Fruit fly (Drosophila melanogaster) whole organism, embryonic: ENCODE results near the gene mRpL28.

ENCODE experiments used
- Awh ChIP-seq: fragments of 200-800 bp; sonication (Bioruptor generic); IDR thresholded peaks from 2 replicates; pipeline ENCODE4, ENCODE4 v1.3.6; 2022; ENCODE audit warnings: missing biosample characterization, missing genetic modification characterization
- B-H2 ChIP-seq: fragments of 200-800 bp; sonication (Bioruptor generic); optimal IDR thresholded peaks from 2 replicates; lab custom pipeline; 2018; ENCODE audit warnings: missing biosample characterization, mild to moderate bottlenecking, missing genetic modification characterization
- CG10209 ChIP-seq: fragments of 200-800 bp; sonication (Bioruptor generic); optimal IDR thresholded peaks from 3 replicates; lab custom pipeline; 2017; ENCODE audit warnings: missing biosample characterization, mild to moderate bottlenecking, missing genetic modification characterization, missing genetic modification reagents
- CG10274 ChIP-seq: fragments of 200-800 bp; sonication (Bioruptor generic); optimal IDR thresholded peaks from 3 replicates; lab custom pipeline; 2017; ENCODE audit warnings: missing biosample characterization, mild to moderate bottlenecking, missing genetic modification characterization
- CG10543 ChIP-seq: fragments of 200-800 bp; sonication (Bioruptor generic); optimal IDR thresholded peaks from 3 replicates; lab custom pipeline; 2017; ENCODE audit warnings: missing biosample characterization, mild to moderate bottlenecking, missing genetic modification characterization, moderate library complexity
- CG11398 ChIP-seq: fragments of 200-800 bp; sonication (Bioruptor generic); optimal IDR thresholded peaks from 2 replicates; lab custom pipeline; 2016; ENCODE audit warnings: missing biosample characterization, missing genetic modification characterization
- CG12744 ChIP-seq: fragments of 200-800 bp; sonication (Bioruptor generic); optimal IDR thresholded peaks from 2 replicates; lab custom pipeline; 2016; ENCODE audit warnings: missing biosample characterization, missing genetic modification characterization
- CG1529 ChIP-seq: fragments of 200-800 bp; sonication (Bioruptor generic); optimal IDR thresholded peaks from 3 replicates; lab custom pipeline; 2018; ENCODE audit warnings: missing biosample characterization, missing genetic modification characterization
- CG15514 ChIP-seq: fragments of 200-800 bp; sonication (Bioruptor generic); optimal IDR thresholded peaks from 3 replicates; lab custom pipeline; 2017; ENCODE audit warnings: missing biosample characterization, missing genetic modification characterization, mild to moderate bottlenecking, moderate library complexity, missing genetic modification reagents
- CG1602 ChIP-seq: fragments of 200-800 bp; sonication (Bioruptor generic); optimal IDR thresholded peaks from 3 replicates; lab custom pipeline; 2016; ENCODE audit warnings: missing biosample characterization, missing genetic modification characterization
- CG17802 ChIP-seq: fragments of 200-800 bp; sonication (Bioruptor generic); optimal IDR thresholded peaks from 2 replicates; lab custom pipeline; 2018; ENCODE audit warnings: missing biosample characterization, mild to moderate bottlenecking, missing genetic modification characterization, moderate library complexity
- CG2678 ChIP-seq: fragments of 200-800 bp; sonication (Bioruptor generic); optimal IDR thresholded peaks from 3 replicates; lab custom pipeline; 2019; ENCODE audit warnings: missing biosample characterization, mild to moderate bottlenecking, missing genetic modification characterization, moderate library complexity
- CG31441 ChIP-seq: fragments of 200-800 bp; sonication (Bioruptor generic); IDR thresholded peaks from 2 replicates; pipeline ENCODE4 v1.3.6; 2022; ENCODE audit warnings: missing biosample characterization, missing genetic modification characterization
- CG3407 ChIP-seq: fragments of 200-800 bp; sonication (Bioruptor generic); optimal IDR thresholded peaks from 2 replicates; lab custom pipeline; 2018; ENCODE audit warnings: missing biosample characterization, mild to moderate bottlenecking, missing genetic modification characterization
- CG4404 ChIP-seq: fragments of 200-800 bp; sonication (Bioruptor generic); IDR thresholded peaks from 2 replicates; pipeline ENCODE4 v1.3.6; 2022; ENCODE audit warnings: missing biosample characterization, missing genetic modification characterization
- CG6175 ChIP-seq: fragments of 200-800 bp; sonication (Bioruptor generic); IDR thresholded peaks from 3 replicates; pipeline ENCODE4 v1.3.6; 2022; ENCODE audit warnings: missing biosample characterization, missing genetic modification characterization
- CG6683 ChIP-seq: fragments of 200-800 bp; sonication (Bioruptor generic); optimal IDR thresholded peaks from 2 replicates; lab custom pipeline; 2017; ENCODE audit warnings: missing biosample characterization, mild to moderate bottlenecking, missing genetic modification characterization, missing genetic modification reagents
- CG7372 ChIP-seq: fragments of 200-800 bp; sonication (Bioruptor generic); IDR thresholded peaks from 2 replicates; pipeline ENCODE4 v1.3.6; 2022; ENCODE audit warnings: missing biosample characterization, missing genetic modification characterization
- CG7839 ChIP-seq: fragments of 200-800 bp; sonication (Bioruptor generic); optimal IDR thresholded peaks from 3 replicates; lab custom pipeline; 2018; ENCODE audit warnings: missing biosample characterization, mild to moderate bottlenecking, missing genetic modification characterization, moderate library complexity
- CG9727 ChIP-seq: fragments of 200-800 bp; sonication (Bioruptor generic); optimal IDR thresholded peaks from 3 replicates; lab custom pipeline; 2017; ENCODE audit warnings: missing biosample characterization, mild to moderate bottlenecking, missing genetic modification characterization
- D19B ChIP-seq: fragments of 200-800 bp; sonication (Bioruptor generic); optimal IDR thresholded peaks from 2 replicates; lab custom pipeline; 2017; ENCODE audit warnings: missing biosample characterization, mild to moderate bottlenecking, missing genetic modification characterization
- Drgx ChIP-seq: fragments of 200-800 bp; sonication (Bioruptor generic); IDR thresholded peaks from 2 replicates; pipeline ENCODE4 v1.3.6; 2022; ENCODE audit warnings: missing biosample characterization, missing genetic modification characterization
- Gsc ChIP-seq: fragments of 200-800 bp; sonication (Bioruptor generic); IDR thresholded peaks from 2 replicates; pipeline ENCODE4 v1.3.6; 2022; ENCODE audit warnings: missing biosample characterization, missing genetic modification characterization
- H15 ChIP-seq: fragments of 200-800 bp; sonication (Bioruptor generic); IDR thresholded peaks from 3 replicates; pipeline ENCODE4 v1.3.6; 2022; ENCODE audit warnings: missing biosample characterization, missing genetic modification characterization
- HLH54F ChIP-seq: fragments of 200-800 bp; sonication (Bioruptor generic); optimal IDR thresholded peaks from 3 replicates; lab custom pipeline; 2016; ENCODE audit warnings: missing biosample characterization, missing genetic modification characterization
- Hmr ChIP-seq: fragments of 200-800 bp; sonication (Bioruptor generic); optimal IDR thresholded peaks from 3 replicates; lab custom pipeline; 2017; ENCODE audit warnings: mild to moderate bottlenecking, missing biosample characterization, missing genetic modification reagents, missing genetic modification characterization
- Hr39 ChIP-seq: fragments of >200 bp; optimal IDR thresholded peaks from 2 replicates; lab custom pipeline; 2017
- Lpt ChIP-seq: fragments of >200 bp; optimal IDR thresholded peaks from 2 replicates; lab custom pipeline; 2018; ENCODE audit warnings: missing biosample characterization, missing genetic modification characterization
- MESR4 ChIP-seq: fragments of 200-800 bp; sonication (Bioruptor generic); optimal IDR thresholded peaks from 2 replicates; lab custom pipeline; 2018; ENCODE audit warnings: missing biosample characterization, mild to moderate bottlenecking, missing genetic modification characterization, moderate library complexity
- Max ChIP-seq: fragments of 200-800 bp; sonication (Bioruptor generic); optimal IDR thresholded peaks from 2 replicates; lab custom pipeline; 2016; ENCODE audit warnings: missing biosample characterization, mild to moderate bottlenecking, missing genetic modification characterization
- Myb ChIP-seq: fragments of 200-800 bp; sonication (Bioruptor generic); optimal IDR thresholded peaks from 2 replicates; lab custom pipeline; 2016; ENCODE audit warnings: missing biosample characterization, missing genetic modification characterization
- Opbp ChIP-seq: fragments of 200-800 bp; sonication (Bioruptor generic); IDR thresholded peaks from 3 replicates; pipeline ENCODE4 v1.3.6; 2022; ENCODE audit warnings: missing biosample characterization, missing genetic modification characterization; ENCODE audit not compliant: partially characterized antibody
- Ravus ChIP-seq: fragments of 200-800 bp; sonication (Bioruptor generic); IDR thresholded peaks from 2 replicates; pipeline ENCODE4 v1.3.6; 2022; ENCODE audit warnings: missing biosample characterization, missing genetic modification characterization
- Side ChIP-seq: fragments of 200-800 bp; sonication (Bioruptor generic); optimal IDR thresholded peaks from 2 replicates; lab custom pipeline; 2016; ENCODE audit warnings: missing biosample characterization, missing genetic modification characterization
- ac ChIP-seq: fragments of 200-800 bp; sonication (Bioruptor generic); optimal IDR thresholded peaks from 3 replicates; lab custom pipeline; 2017; ENCODE audit warnings: missing biosample characterization, mild to moderate bottlenecking, missing genetic modification characterization
- bbx ChIP-seq: fragments of 200-800 bp; sonication (Bioruptor generic); IDR thresholded peaks from 2 replicates; pipeline ENCODE4 v1.3.6; 2022; ENCODE audit warnings: missing biosample characterization, missing genetic modification characterization; ENCODE audit not compliant: partially characterized antibody
- bowl ChIP-seq: fragments of 200-800 bp; sonication (Bioruptor generic); IDR thresholded peaks from 2 replicates; pipeline ENCODE4 v1.3.6; 2022; ENCODE audit warnings: missing biosample characterization, missing genetic modification characterization
- bsh ChIP-seq, 2 experiments: fragments of 200-800 bp; sonication (Bioruptor generic); optimal IDR thresholded peaks; 2 replicates each; lab custom pipeline; 2017 to 2018; ENCODE audit warnings: mild to moderate bottlenecking in 2 of 2, missing biosample characterization in 2 of 2, missing genetic modification characterization in 2 of 2, moderate library complexity in 1 of 2
- cad ChIP-seq: fragments of >200 bp; optimal IDR thresholded peaks from 2 replicates; lab custom pipeline; 2017; ENCODE audit warnings: missing biosample characterization, missing genetic modification characterization
- chn ChIP-seq: fragments of 200-800 bp; sonication (Bioruptor generic); optimal IDR thresholded peaks from 2 replicates; lab custom pipeline; 2016; ENCODE audit warnings: missing biosample characterization, missing genetic modification characterization
- dimm ChIP-seq: fragments of 200-800 bp; sonication (Bioruptor generic); IDR thresholded peaks from 2 replicates; pipeline ENCODE4 v1.3.6; 2022; ENCODE audit warnings: missing biosample characterization, missing genetic modification characterization
- esg ChIP-seq: fragments of 200-800 bp; sonication (Bioruptor generic); conservative IDR thresholded peaks from 2 replicates; pipeline ENCODE4 v1.3.6; 2022; ENCODE audit warnings: missing biosample characterization, missing genetic modification characterization
- fd64A ChIP-seq: fragments of 200-800 bp; sonication (Bioruptor generic); optimal IDR thresholded peaks from 3 replicates; lab custom pipeline; 2018; ENCODE audit warnings: missing biosample characterization, mild to moderate bottlenecking, missing genetic modification characterization
- lov ChIP-seq, 2 experiments: fragments of 200-800 bp in 1 of 2; fragments of >200 bp in 1 of 2; sonication (Bioruptor generic) in 1 of 2; IDR thresholded peaks in 1 of 2; optimal IDR thresholded peaks in 1 of 2; 2 replicates in 1 of 2; 3 replicates in 1 of 2; pipeline versions ENCODE4 v1.3.6 to Lab custom; 2017 to 2022; ENCODE audit warnings: missing biosample characterization in 1 of 2, missing genetic modification characterization in 1 of 2
- p53 ChIP-seq: fragments of 200-800 bp; sonication (Bioruptor generic); optimal IDR thresholded peaks from 2 replicates; lab custom pipeline; 2016; ENCODE audit warnings: missing biosample characterization, missing genetic modification characterization
- psq ChIP-seq: fragments of 200-800 bp; sonication (Bioruptor generic); optimal IDR thresholded peaks from 2 replicates; lab custom pipeline; 2017; ENCODE audit warnings: missing biosample characterization, missing genetic modification characterization
- repo ChIP-seq: fragments of 200-800 bp; sonication (Bioruptor generic); optimal IDR thresholded peaks from 2 replicates; lab custom pipeline; 2016; ENCODE audit warnings: missing biosample characterization, missing genetic modification characterization
- slou ChIP-seq: fragments of 200-800 bp; sonication (Bioruptor generic); optimal IDR thresholded peaks from 3 replicates; lab custom pipeline; 2016; ENCODE audit warnings: missing biosample characterization, missing genetic modification characterization
- stwl ChIP-seq: fragments of 200-800 bp; sonication (Bioruptor generic); optimal IDR thresholded peaks from 3 replicates; lab custom pipeline; 2018; ENCODE audit warnings: missing biosample characterization, mild to moderate bottlenecking, missing genetic modification characterization, moderate library complexity
- yki ChIP-seq: fragments of >200 bp; optimal IDR thresholded peaks from 3 replicates; lab custom pipeline; 2018

mRpL28 gene

dm6 chr2L:4976988-4977551 lies 3.3 kb downstream of the mRpL28 start, which contains the start of the genes Gmd and CG3792 (continued):
- TF ChIP-seq MESR4 (GFP tag; lab: Kevin White, UChicago) (peak; percentile 12), Drgx (peak; percentile 95), Opbp (peak; percentile 53; the same call in 2 of the 3 replicates), CG31441 (GFP tag; lab: Robert Waterston, UW) (peak; percentile 97), dimm (peak; percentile 84), CG10543 (peak; percentile 94), CG10274 (peak; percentile 77), CG9727 (peak; percentile 96), cad (no peak), CG7839 (tag; lab: Kevin White, UChicago) (peak; percentile 96), lov (optimal IDR thresholded peaks at IDR 0.05; lab: Kevin White, UChicago) (no peak), lov (GFP tag; IDR thresholded peaks at IDR 0.05; lab: Robert Waterston, UW) (peak; percentile 76; the same call in 2 of the 3 replicates), bbx (peak; percentile 81), yki (no peak), stwl (tag; lab: Kevin White, UChicago) (peak; percentile 96), D19B (GFP tag; lab: Kevin White, UChicago) (peak; percentile 85), Hr39 (no peak), CG2678 (tag; lab: Kevin White, UChicago) (peak; percentile 97), chn (GFP tag; lab: Kevin White, UChicago) (peak; percentile 96), psq (GFP tag; lab: Kevin White, UChicago) (peak; percentile 69), esg (peak; percentile 95), bowl (GFP tag; lab: Robert Waterston, UW) (peak; percentile 89), CG15514 (GFP tag; lab: Kevin White, UChicago) (peak; percentile 88), ac (GFP tag; lab: Kevin White, UChicago) (peak; percentile 73), CG1602 (GFP tag; lab: Kevin White, UChicago) (peak; percentile 95), CG12744 (GFP tag; lab: Kevin White, UChicago) (peak; percentile 96), slou (GFP tag; lab: Kevin White, UChicago) (peak; percentile 92), bsh (GFP tag; optimal IDR thresholded peaks at IDR 0.05; lab: Kevin White, UChicago) (peak; percentile 63 to 95), fd64A (peak; percentile 54), CG7372 (GFP tag; lab: Robert Waterston, UW) (peak; percentile 96), Awh (GFP tag; lab: Robert Waterston, UW) (peak; percentile 96), HLH54F (GFP tag; lab: Kevin White, UChicago) (peak; percentile 95), CG4404 (peak; percentile 96), CG6683 (GFP tag; lab: Kevin White, UChicago) (peak; percentile 90), Lpt (GFP tag; lab: Kevin White, UChicago) (no peak), Side (GFP tag; lab: Kevin White, UChicago) (peak; percentile 92), CG10209 (GFP tag; lab: Kevin White, UChicago) (peak; percentile 94), H15 (GFP tag; lab: Robert Waterston, UW) (peak; percentile 95), CG3407 (peak; percentile 78), CG6175 (GFP tag; lab: Robert Waterston, UW) (peak; percentile 88), B-H2 (GFP tag; lab: Kevin White, UChicago) (peak; percentile 96), Max (GFP tag; lab: Kevin White, UChicago) (peak; percentile 96), Hmr (GFP tag; lab: Kevin White, UChicago) (peak; percentile 94), Ravus (GFP tag; lab: Robert Waterston, UW) (peak; percentile 86), CG17802 (tag; lab: Kevin White, UChicago) (peak; percentile 81), Gsc (GFP tag; lab: Robert Waterston, UW) (peak; percentile 87), Myb (GFP tag; lab: Kevin White, UChicago) (peak; percentile 77), CG1529 (peak; percentile 86), repo (GFP tag; lab: Kevin White, UChicago) (peak; percentile 86), p53 (GFP tag; lab: Kevin White, UChicago) (peak; percentile 86), CG11398 (peak; percentile 88)
